Worm (Caenorhabditis elegans) whole organism, L2 larva: ENCODE results near the gene srw-134.

Source experiments
- C34F6.9 ChIP-seq: fragments of 150-350 bp; optimal IDR thresholded peaks from 2 replicates; lab custom pipeline; 2014; ENCODE audit warnings: missing biosample characterization, missing genetic modification characterization
- F13H6.1 ChIP-seq: sonication (generic microtip); optimal IDR thresholded peaks from 2 replicates; lab custom pipeline; 2016; ENCODE audit warnings: missing genetic modification characterization, missing compliant biosample characterization
- R02D3.7 ChIP-seq: fragments of 150-350 bp; optimal IDR thresholded peaks from 2 replicates; lab custom pipeline; 2014; ENCODE audit warnings: missing biosample characterization, missing genetic modification characterization
- Y55F3AM.14 ChIP-seq: fragments of 200-800 bp; sonication (Bioruptor generic); optimal IDR thresholded peaks from 2 replicates; lab custom pipeline; 2018; ENCODE audit warnings: mild to moderate bottlenecking, missing genetic modification characterization, missing compliant biosample characterization
- ZK546.5 ChIP-seq: sonication (generic microtip); optimal IDR thresholded peaks from 2 replicates; lab custom pipeline; 2017; ENCODE audit warnings: missing biosample characterization, missing genetic modification characterization
- alr-1 ChIP-seq: fragments of 150-350 bp; optimal IDR thresholded peaks from 2 replicates; lab custom pipeline; 2014; ENCODE audit warnings: missing biosample characterization, missing genetic modification characterization
- aly-2 ChIP-seq: fragments of 150-350 bp; optimal IDR thresholded peaks from 2 replicates; lab custom pipeline; 2014; ENCODE audit warnings: missing biosample characterization, missing genetic modification characterization
- ama-1 ChIP-seq: fragments of 150-350 bp; optimal IDR thresholded peaks from 2 replicates; lab custom pipeline; 2018; ENCODE audit warnings: inconsistent platforms
- ceh-82 ChIP-seq: fragments of 150-350 bp; optimal IDR thresholded peaks from 2 replicates; lab custom pipeline; 2014; ENCODE audit warnings: missing biosample characterization, missing genetic modification characterization
- crh-2 ChIP-seq: sonication (generic microtip); optimal IDR thresholded peaks from 2 replicates; lab custom pipeline; 2017; ENCODE audit warnings: missing biosample characterization, missing genetic modification characterization
- dmd-4 ChIP-seq: sonication (generic microtip); optimal IDR thresholded peaks from 2 replicates; lab custom pipeline; 2017; ENCODE audit warnings: missing biosample characterization, missing genetic modification characterization
- egl-27 ChIP-seq: sonication (generic microtip); optimal IDR thresholded peaks from 3 replicates; lab custom pipeline; 2017; ENCODE audit warnings: missing biosample characterization, missing genetic modification reagents, missing genetic modification characterization
- elt-1 ChIP-seq: fragments of 150-350 bp; optimal IDR thresholded peaks from 2 replicates; lab custom pipeline; 2014; ENCODE audit warnings: missing biosample characterization, missing genetic modification characterization
- gmeb-1 ChIP-seq: fragments of 150-350 bp; optimal IDR thresholded peaks from 2 replicates; lab custom pipeline; 2014; ENCODE audit warnings: missing biosample characterization, missing genetic modification characterization
- lin-11 ChIP-seq: fragments of 150-350 bp; sonication (generic microtip); optimal IDR thresholded peaks from 2 replicates; lab custom pipeline; 2014; ENCODE audit warnings: missing biosample characterization, missing genetic modification characterization, inconsistent platforms, mixed read lengths
- lin-13 ChIP-seq: fragments of 150-350 bp; optimal IDR thresholded peaks from 2 replicates; lab custom pipeline; 2014; ENCODE audit warnings: missing biosample characterization, missing genetic modification reagents, missing genetic modification characterization
- lin-39 ChIP-seq: fragments of 150-350 bp; optimal IDR thresholded peaks from 2 replicates; lab custom pipeline; 2014; ENCODE audit warnings: missing biosample characterization, missing genetic modification reagents, missing genetic modification characterization
- mab-5 ChIP-seq: fragments of 150-350 bp; optimal IDR thresholded peaks from 2 replicates; lab custom pipeline; 2014; ENCODE audit warnings: missing biosample characterization, missing genetic modification characterization
- nhr-10 ChIP-seq: sonication (generic microtip); optimal IDR thresholded peaks from 2 replicates; lab custom pipeline; 2017; ENCODE audit warnings: missing biosample characterization, missing genetic modification characterization
- nhr-12 ChIP-seq: fragments of 150-350 bp; optimal IDR thresholded peaks from 2 replicates; lab custom pipeline; 2014; ENCODE audit warnings: missing biosample characterization, missing genetic modification characterization
- nhr-129 ChIP-seq: fragments of 150-350 bp; optimal IDR thresholded peaks from 2 replicates; lab custom pipeline; 2014; ENCODE audit warnings: missing biosample characterization, missing genetic modification characterization
- nhr-23 ChIP-seq: fragments of 150-350 bp; optimal IDR thresholded peaks from 2 replicates; lab custom pipeline; 2014; ENCODE audit warnings: missing biosample characterization, missing genetic modification reagents, missing genetic modification characterization
- nhr-237 ChIP-seq: fragments of 150-350 bp; optimal IDR thresholded peaks from 2 replicates; lab custom pipeline; 2014; ENCODE audit warnings: missing biosample characterization, missing genetic modification characterization
- nhr-25 ChIP-seq: fragments of 150-350 bp; sonication (generic microtip); optimal IDR thresholded peaks from 3 replicates; lab custom pipeline; 2014; ENCODE audit warnings: missing biosample characterization, missing genetic modification characterization
- nhr-6 ChIP-seq: fragments of 150-350 bp; optimal IDR thresholded peaks from 2 replicates; lab custom pipeline; 2014; ENCODE audit warnings: missing biosample characterization, missing genetic modification characterization
- nhr-77 ChIP-seq: fragments of 150-350 bp; optimal IDR thresholded peaks from 2 replicates; lab custom pipeline; 2014; ENCODE audit warnings: missing biosample characterization, missing genetic modification characterization
- peb-1 ChIP-seq: fragments of 150-350 bp; optimal IDR thresholded peaks from 2 replicates; lab custom pipeline; 2014; ENCODE audit warnings: missing biosample characterization, missing genetic modification characterization
- sem-4 ChIP-seq: fragments of 150-350 bp; optimal IDR thresholded peaks from 2 replicates; lab custom pipeline; 2014; ENCODE audit warnings: missing biosample characterization, missing genetic modification reagents, missing genetic modification characterization
- skn-1 ChIP-seq: sonication (generic microtip); optimal IDR thresholded peaks from 2 replicates; lab custom pipeline; 2017; ENCODE audit warnings: missing biosample characterization, missing genetic modification characterization
- sma-9 ChIP-seq, 2 experiments: fragments of 150-350 bp in 1 of 2; sonication (generic microtip) in 1 of 2; optimal IDR thresholded peaks; 2 replicates each; lab custom pipeline; 2014 to 2016; ENCODE audit warnings: missing genetic modification characterization in 2 of 2, mild to moderate bottlenecking in 1 of 2, missing biosample characterization in 1 of 2, missing compliant biosample characterization in 1 of 2, missing genetic modification reagents in 1 of 2, moderate library complexity in 1 of 2
- unc-39 ChIP-seq: fragments of 150-350 bp; optimal IDR thresholded peaks from 2 replicates; lab custom pipeline; 2014; ENCODE audit warnings: missing biosample characterization, missing genetic modification characterization
- unc-55 ChIP-seq: fragments of 150-350 bp; sonication (generic microtip); optimal IDR thresholded peaks from 3 replicates; lab custom pipeline; 2014; ENCODE audit warnings: missing biosample characterization, missing genetic modification reagents, missing genetic modification characterization
- unc-62 ChIP-seq: fragments of 150-350 bp; optimal IDR thresholded peaks from 2 replicates; lab custom pipeline; 2014; ENCODE audit warnings: missing biosample characterization, missing genetic modification reagents, missing genetic modification characterization
- zag-1 ChIP-seq: fragments of 150-350 bp; optimal IDR thresholded peaks from 2 replicates; lab custom pipeline; 2014; ENCODE audit warnings: missing biosample characterization, missing genetic modification characterization
- ztf-4 ChIP-seq: fragments of 150-350 bp; optimal IDR thresholded peaks from 2 replicates; lab custom pipeline; 2014; ENCODE audit warnings: missing biosample characterization, missing genetic modification characterization

Gene srw-134

ce11 chrV:4118332-4118731, 5.9 kb upstream of the srw-134 start, which contains the start of gene T05B4.9:
T05B4.9 (minus strand) TSS chrV:4118432.
- TF ChIP-seq nhr-10 (tag; lab: Kevin White, UChicago), result no peak
- TF ChIP-seq unc-39, result no peak
- TF ChIP-seq crh-2, result no peak
- TF ChIP-seq gmeb-1 (tag; lab: Kevin White, UChicago), result no peak
- no peak for TF ChIP-seq sem-4 (tag; lab: Kevin White, UChicago)
- TF ChIP-seq ama-1 (lab: Kevin White, UChicago), result no peak
- TF ChIP-seq unc-55 (GFP tag; lab: Kevin White, UChicago), result no peak
- no peak for TF ChIP-seq elt-1 (tag; lab: Kevin White, UChicago)
- no peak for TF ChIP-seq Y55F3AM.14 (GFP tag; lab: Kevin White, UChicago)
- no peak for TF ChIP-seq sma-9 (GFP tag; optimal IDR thresholded peaks at IDR 0.05; lab: Kevin White, UChicago)
- no peak for TF ChIP-seq sma-9 (tag; optimal IDR thresholded peaks at IDR 0.05; lab: Kevin White, UChicago)
- no peak for TF ChIP-seq C34F6.9 (tag; lab: Kevin White, UChicago)
- no peak for TF ChIP-seq nhr-12 (tag; lab: Kevin White, UChicago)
- TF ChIP-seq lin-13 (GFP tag; lab: Kevin White, UChicago), result no peak
- TF ChIP-seq nhr-23 (tag; lab: Kevin White, UChicago), result no peak
- no peak for TF ChIP-seq mab-5 (tag; lab: Kevin White, UChicago)
- no peak for TF ChIP-seq egl-27 (tag; lab: Kevin White, UChicago)
- TF ChIP-seq alr-1 (tag; lab: Kevin White, UChicago), result no peak
- TF ChIP-seq unc-62 (GFP tag; lab: Kevin White, UChicago), result no peak
- no peak for TF ChIP-seq aly-2 (tag; lab: Kevin White, UChicago)

DNA sequence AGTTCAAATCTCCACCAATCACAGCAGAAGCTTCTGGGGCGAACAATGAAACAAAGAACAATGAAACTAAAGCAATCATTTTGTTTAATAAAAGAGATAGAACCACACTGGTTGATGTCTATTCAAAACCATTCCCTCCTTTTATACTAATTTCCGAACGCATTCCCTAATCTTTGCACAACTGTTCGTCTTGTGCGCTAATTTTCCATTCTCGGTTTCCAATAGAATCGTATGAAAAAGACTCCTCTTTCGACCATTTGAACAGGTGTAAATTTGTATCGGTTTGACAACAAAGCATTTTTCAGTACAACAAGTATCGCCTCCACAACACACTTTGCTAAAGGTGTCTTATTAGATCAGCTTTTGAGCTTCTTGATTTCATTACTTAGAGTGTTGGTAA, 3.7 kb upstream of the srw-134 start, which contains the start of gene T05B4.8:
TSS of gene T05B4.8 (minus strand) at position 101 of the 400 bp plus-strand sequence.
- TF ChIP-seq Y55F3AM.14 (GFP tag; lab: Kevin White, UChicago), result no peak

DNA sequence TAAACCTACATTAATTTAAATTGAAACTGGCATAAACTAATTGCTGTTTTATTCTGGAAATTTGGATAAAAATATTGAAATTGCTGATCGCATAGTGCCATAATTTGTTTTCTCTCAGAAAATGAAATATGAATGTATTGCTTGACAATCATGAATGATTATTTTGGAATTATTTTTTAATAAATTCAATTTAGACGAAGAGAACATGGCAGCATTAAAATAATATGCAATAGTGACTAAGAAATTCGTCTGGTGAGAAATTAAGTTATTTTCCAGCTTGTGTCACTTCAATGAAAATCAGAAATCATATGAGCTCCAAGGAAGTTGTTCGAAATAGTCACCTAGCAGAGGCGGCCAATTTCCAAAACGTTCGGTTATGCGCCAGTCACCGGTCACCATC, 2.2 kb upstream of the srw-134 start, which contains the start of gene srw-133:
TSS of gene srw-133 (minus strand) at position 101 of the 400 bp plus-strand sequence.
- no peak for TF ChIP-seq egl-27 (tag; lab: Kevin White, UChicago)
- TF ChIP-seq lin-39 (tag; lab: Kevin White, UChicago), result no peak
- no peak for TF ChIP-seq ztf-4 (tag; lab: Kevin White, UChicago)
- no peak for TF ChIP-seq nhr-237 (tag; lab: Kevin White, UChicago)
- no peak for TF ChIP-seq Y55F3AM.14 (GFP tag; lab: Kevin White, UChicago)
- no peak for TF ChIP-seq lin-11 (tag; lab: Kevin White, UChicago)
- no peak for TF ChIP-seq ZK546.5 (tag; lab: Kevin White, UChicago)
- no peak for TF ChIP-seq peb-1
- no peak for TF ChIP-seq nhr-77
- TF ChIP-seq nhr-10 (tag; lab: Kevin White, UChicago), result no peak
- TF ChIP-seq ceh-82, result no peak
- TF ChIP-seq skn-1, result no peak
- TF ChIP-seq C34F6.9 (tag; lab: Kevin White, UChicago), result no peak
- TF ChIP-seq alr-1 (tag; lab: Kevin White, UChicago), result no peak
- TF ChIP-seq zag-1 (tag; lab: Kevin White, UChicago), result no peak
- no peak for TF ChIP-seq dmd-4 (tag; lab: Kevin White, UChicago)

- TF ChIP-seq crh-2 (no peak), ceh-82 (no peak)
These were observed 2.5 kb downstream of the srw-134 start, which contains the start of gene clc-18 for ce11 chrV:4109873-4110272. clc-18 (minus strand) TSS chrV:4109973.

ce11 chrV:4106688-4107087, 5.7 kb downstream of the srw-134 start:
- TF ChIP-seq ztf-4 (tag; lab: Kevin White, UChicago), result no peak
- no peak for TF ChIP-seq aly-2 (tag; lab: Kevin White, UChicago)
- no peak for TF ChIP-seq unc-62 (GFP tag; lab: Kevin White, UChicago)
- TF ChIP-seq egl-27 (tag; lab: Kevin White, UChicago), result no peak
- no peak for TF ChIP-seq R02D3.7
- no peak for TF ChIP-seq F13H6.1
- no peak for TF ChIP-seq nhr-129 (tag; lab: Kevin White, UChicago)
- TF ChIP-seq nhr-25 (tag; lab: Kevin White, UChicago), result no peak
- no peak for TF ChIP-seq lin-13 (GFP tag; lab: Kevin White, UChicago)
- TF ChIP-seq nhr-10 (tag; lab: Kevin White, UChicago), result no peak
- TF ChIP-seq dmd-4 (tag; lab: Kevin White, UChicago), result no peak
- TF ChIP-seq crh-2, result no peak
- TF ChIP-seq skn-1, result no peak
- no peak for TF ChIP-seq nhr-6
- TF ChIP-seq alr-1 (tag; lab: Kevin White, UChicago), result no peak
